Fruit fly (Drosophila melanogaster): ENCODE data around the gene Rph.

Rph gene

DNA sequence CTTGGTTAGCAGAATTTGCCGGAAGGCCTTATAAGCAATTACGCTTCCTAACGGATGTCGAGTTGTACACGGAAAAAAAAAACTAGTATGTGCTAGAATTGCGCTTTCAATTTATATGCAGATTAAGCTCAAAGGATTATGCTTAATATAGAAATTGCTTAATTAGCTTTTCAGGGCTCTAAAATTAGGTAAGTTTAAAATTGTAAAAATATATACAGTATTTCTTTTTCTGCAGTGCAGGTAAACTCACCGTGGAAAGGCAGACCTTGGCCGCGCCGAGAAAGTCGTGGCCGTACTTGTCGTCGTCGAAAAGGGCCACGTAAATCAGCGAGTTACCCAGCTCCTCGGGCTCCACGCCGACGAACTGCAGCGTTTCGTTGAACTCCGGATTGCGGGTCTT, 6.8 kb downstream of the Rph start:
- TF ChIP-seq Xrp1 (GFP tag; IDR thresholded peaks at IDR 0.05), result no peak
- peak; percentile 17 for TF ChIP-seq Med (GFP tag)
- TF ChIP-seq CG14667 (GFP tag; IDR thresholded peaks at IDR 0.05), result no peak
- no peak for TF ChIP-seq NC2β (GFP tag; optimal IDR thresholded peaks at IDR 0.05)
- TF ChIP-seq HLH4C (GFP tag; IDR thresholded peaks at IDR 0.05; ENCODE audit: partially characterized antibody), result no peak
- TF ChIP-seq dpn (GFP tag; optimal IDR thresholded peaks at IDR 0.05), result no peak
- TF ChIP-seq CG18599 (GFP tag; optimal IDR thresholded peaks at IDR 0.05), result peak; percentile 22
- TF ChIP-seq CG14860 (GFP tag; IDR thresholded peaks at IDR 0.05; ENCODE audit: partially characterized antibody), result no peak
- no peak for TF ChIP-seq prd (optimal IDR thresholded peaks at IDR 0.05)
- TF ChIP-seq prd (GFP tag; IDR thresholded peaks at IDR 0.05), result peak; percentile 55; the same call in 2 of the 3 replicates
- TF ChIP-seq bsh (GFP tag; optimal IDR thresholded peaks at IDR 0.05), result peak in 1 of 2 experiments; percentile 10
- no peak for TF ChIP-seq CG9609 (GFP tag; optimal IDR thresholded peaks at IDR 0.05)
- TF ChIP-seq Meics (GFP tag; optimal IDR thresholded peaks at IDR 0.05), result no peak
- TF ChIP-seq Ets65A (GFP tag), result peak; percentile 84
- peak; percentile 75 for TF ChIP-seq sens (GFP tag)
- TF ChIP-seq zfh1 (GFP tag; IDR thresholded peaks at IDR 0.05), result no peak

DNA sequence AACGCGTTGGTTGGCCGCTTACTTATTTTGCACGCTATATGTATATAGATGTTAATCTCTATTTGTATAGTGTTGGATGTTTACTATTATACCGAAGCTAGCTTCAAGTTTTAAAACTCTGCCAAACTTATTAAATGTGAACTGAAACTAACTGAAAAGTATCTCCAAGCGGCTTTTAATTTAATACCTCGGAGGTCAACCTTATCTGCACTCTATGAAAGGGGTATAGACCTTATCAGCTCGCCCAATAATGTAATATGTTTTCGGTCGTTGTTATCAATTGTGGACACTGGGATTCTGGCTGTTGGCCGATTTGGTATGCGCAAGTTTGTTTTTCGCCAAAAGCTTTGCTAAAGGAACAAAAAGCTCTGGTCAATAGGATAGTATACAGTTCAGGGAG, 8.8 kb downstream of the Rph start:
- TF ChIP-seq sens (GFP tag) (peak; percentile 60), CG3281 (GFP tag; optimal IDR thresholded peaks at IDR 0.05) (no peak), CG13894 (tag; optimal IDR thresholded peaks at IDR 0.05) (peak; percentile 1), Dbx (GFP tag; IDR thresholded peaks at IDR 0.05) (no peak), grn (GFP tag; optimal IDR thresholded peaks at IDR 0.05) (peak; percentile 10), sug (tag; optimal IDR thresholded peaks at IDR 0.05) (peak; percentile 36), mirr (GFP tag; optimal IDR thresholded peaks at IDR 0.05) (peak; percentile 40), exex (tag; optimal IDR thresholded peaks at IDR 0.05) (peak; percentile 57), Aef1 (GFP tag; IDR thresholded peaks at IDR 0.05) (no peak)

DNA sequence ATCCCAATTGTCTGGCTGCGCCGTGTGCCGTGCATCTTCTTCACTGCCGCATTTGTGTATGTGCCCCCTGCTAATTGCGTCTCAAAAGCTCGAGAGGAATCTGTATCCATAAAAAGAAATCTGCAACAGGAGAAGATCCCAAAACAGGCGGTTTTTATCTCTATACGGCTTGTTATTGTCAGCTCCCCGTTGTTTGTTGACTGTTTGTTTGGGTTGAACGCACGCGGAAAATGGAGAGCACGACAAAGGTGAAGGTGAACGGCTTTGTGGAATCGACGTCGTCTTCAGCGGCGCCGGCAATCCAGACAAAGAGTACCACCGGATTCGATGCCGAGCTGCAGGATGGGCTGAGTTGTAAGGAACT, 11.9 kb downstream of the Rph start:
- TF ChIP-seq CG31224 (GFP tag; IDR thresholded peaks at IDR 0.05), result 0 out of 2 replicates have a peak, but pooled peaks have one; percentile 1
- 0 out of 2 replicates have a peak, but pooled peaks have one; percentile 1 for TF ChIP-seq gsb (GFP tag; IDR thresholded peaks at IDR 0.05)
- peak in 1 of 2 experiments; percentile 20 for TF ChIP-seq Hr78 (GFP tag; optimal IDR thresholded peaks at IDR 0.05)
- TF ChIP-seq CG12219 (GFP tag; optimal IDR thresholded peaks at IDR 0.05), result no peak
- TF ChIP-seq HLH3B (GFP tag; IDR thresholded peaks at IDR 0.05), result 0 out of 2 replicates have a peak, but pooled peaks have one; percentile 3
- TF ChIP-seq CG43689 (GFP tag; IDR thresholded peaks at IDR 0.05), result no peak
- TF ChIP-seq CG18599 (GFP tag; optimal IDR thresholded peaks at IDR 0.05), result no peak
- no peak for TF ChIP-seq trem (tag; optimal IDR thresholded peaks at IDR 0.05)
- TF ChIP-seq NC2α (GFP tag; optimal IDR thresholded peaks at IDR 0.05), result no peak

- peak; percentile 45 for TF ChIP-seq HHEX (GFP tag; optimal IDR thresholded peaks at IDR 0.05)
- no peak for TF ChIP-seq Hand (GFP tag; optimal IDR thresholded peaks at IDR 0.05)
- peak; percentile 9 for TF ChIP-seq fd102C (GFP tag; optimal IDR thresholded peaks at IDR 0.05)
- TF ChIP-seq B-H1 (GFP tag; IDR thresholded peaks at IDR 0.05), result no peak; the same call in 2 of the 3 replicates
- no peak for TF ChIP-seq Aef1 (GFP tag; IDR thresholded peaks at IDR 0.05)
- no peak for TF ChIP-seq nerfin-1 (tag; optimal IDR thresholded peaks at IDR 0.05)
- TF ChIP-seq CG15696 (tag; optimal IDR thresholded peaks at IDR 0.05), result no peak
- TF ChIP-seq Antp (GFP tag; optimal IDR thresholded peaks at IDR 0.05), result no peak
- no peak for TF ChIP-seq CG8089 (GFP tag; optimal IDR thresholded peaks at IDR 0.05)
- TF ChIP-seq sim (GFP tag; IDR thresholded peaks at IDR 0.05), result peak; percentile 57; the same call in 1 of the 2 replicates
- no peak for TF ChIP-seq ash1 (GFP tag; optimal IDR thresholded peaks at IDR 0.05)
- TF ChIP-seq maf-S (GFP tag; optimal IDR thresholded peaks at IDR 0.05), result no peak
- no peak for TF ChIP-seq ara (GFP tag; IDR thresholded peaks at IDR 0.05)
- TF ChIP-seq Dll (GFP tag; IDR thresholded peaks at IDR 0.05; ENCODE audit: partially characterized antibody), result peak; percentile 99
- TF ChIP-seq ap (GFP tag; IDR thresholded peaks at IDR 0.05), result no peak
- TF ChIP-seq CG11560 (tag; IDR thresholded peaks at IDR 0.05), result 0 out of 3 replicates have a peak, but pooled peaks have one; percentile 15
Measured at dm6 chrX:10744773-10745589, 12.5 kb downstream of the Rph start, which contains the start of gene stx. Gene stx, minus strand, starts transcription at chrX:10744943.

All from whole organism, embryonic.